Fruit fly (Drosophila melanogaster): ENCODE results near the gene atk.

Gene atk

DNA sequence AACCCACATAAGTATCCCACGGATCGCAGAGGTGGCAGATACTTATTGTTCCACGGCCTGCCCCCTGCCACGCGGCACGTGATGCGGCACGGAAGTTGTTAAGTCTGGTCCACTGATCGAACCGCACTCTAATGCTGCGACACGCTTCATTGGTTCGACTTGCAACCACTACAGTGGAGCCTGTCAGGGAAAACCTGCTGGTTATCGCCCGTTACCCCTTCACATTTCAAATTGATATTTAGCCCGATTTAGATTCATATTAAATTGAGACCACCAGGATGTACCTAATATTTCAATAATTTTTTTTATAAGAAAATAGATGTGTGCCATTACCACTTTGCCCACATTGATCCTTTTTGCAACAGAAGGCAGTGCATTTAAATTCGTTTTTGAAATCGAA lies 17.3 kb downstream of the atk start (continued):
- peak; percentile 16 for TF ChIP-seq Met (GFP tag; optimal IDR thresholded peaks at IDR 0.05)
- TF ChIP-seq CG6854 (GFP tag; optimal IDR thresholded peaks at IDR 0.05): no peak
- no peak for TF ChIP-seq fd59A (GFP tag; optimal IDR thresholded peaks at IDR 0.05)
- peak; percentile 2 for TF ChIP-seq Sox14 (GFP tag; optimal IDR thresholded peaks at IDR 0.05)
- TF ChIP-seq Lpt (GFP tag; optimal IDR thresholded peaks at IDR 0.05): no peak
- TF ChIP-seq OdsH (GFP tag; optimal IDR thresholded peaks at IDR 0.05): peak; percentile 1
- no peak for TF ChIP-seq Gug (GFP tag; IDR thresholded peaks at IDR 0.05)

DNA sequence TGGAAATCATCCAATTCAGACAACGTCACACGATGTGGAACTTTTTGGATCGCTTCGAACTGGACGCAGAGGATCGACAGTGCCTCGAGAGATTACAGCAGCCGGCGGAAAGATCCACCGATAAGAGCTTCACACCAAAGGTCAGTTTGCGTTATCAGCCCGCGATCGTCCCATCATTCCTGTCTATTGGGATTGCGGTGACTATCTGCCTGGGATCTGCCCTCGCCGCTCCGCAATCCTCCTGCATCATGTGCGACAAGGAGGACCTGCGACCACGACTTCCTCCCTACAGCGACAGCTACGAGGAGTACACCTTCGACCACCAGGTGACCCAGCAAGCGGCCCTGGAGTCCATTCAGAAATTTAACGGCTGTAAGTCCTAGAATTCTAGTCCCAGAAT lies 18.6 kb downstream of the atk start:
- TF ChIP-seq CG6163 (GFP tag; IDR thresholded peaks at IDR 0.05) (0 out of 3 replicates have a peak, but pooled peaks have one; percentile 22), spab (GFP tag; optimal IDR thresholded peaks at IDR 0.05) (no peak), svp (GFP tag) (peak; percentile 96)

DNA sequence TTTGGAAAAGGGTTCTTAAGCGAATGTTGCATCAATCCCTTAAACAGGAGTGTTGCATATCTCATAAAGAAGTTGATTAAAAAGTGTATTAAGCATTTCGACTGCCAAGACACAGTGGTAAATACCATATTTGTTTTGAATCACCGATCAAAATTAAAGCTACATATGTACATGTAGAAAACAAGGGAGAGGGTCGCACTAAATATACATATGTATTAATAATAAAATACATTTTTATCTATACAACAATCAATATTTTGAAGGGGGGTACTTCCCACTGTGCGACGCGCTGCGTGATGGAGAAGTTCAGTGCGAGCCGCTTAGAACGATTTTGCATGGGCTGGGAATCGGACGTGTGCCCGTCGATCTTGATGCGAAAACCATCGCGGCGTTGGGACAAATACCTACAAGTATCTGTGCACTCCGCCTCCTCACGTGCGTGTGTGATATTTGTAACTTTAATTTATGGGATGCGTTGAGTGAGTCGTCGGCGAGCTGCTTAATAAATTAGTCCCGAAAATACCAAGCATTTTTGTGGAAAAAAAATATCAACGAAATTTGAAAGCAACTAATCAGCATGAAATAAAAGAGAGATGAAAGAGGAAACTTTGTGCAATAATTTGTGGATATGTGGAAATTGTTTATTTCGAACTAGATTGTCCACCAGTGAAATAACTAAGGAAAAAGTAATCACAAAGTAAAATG lies 19.7 kb downstream of the atk start:
- peak; percentile 80 for TF ChIP-seq CG11294 (GFP tag; IDR thresholded peaks at IDR 0.05)
- TF ChIP-seq CG1621 (tag; optimal IDR thresholded peaks at IDR 0.05): peak; percentile 80
- TF ChIP-seq Eip78C (GFP tag): peak; percentile 96
- peak; percentile 85 for TF ChIP-seq Gug (GFP tag; IDR thresholded peaks at IDR 0.05)
- TF ChIP-seq dac (GFP tag; optimal IDR thresholded peaks at IDR 0.05): peak; percentile 80
- TF ChIP-seq dsx (GFP tag; optimal IDR thresholded peaks at IDR 0.05; ENCODE audit: poor library complexity, severe bottlenecking): peak; percentile 77
- TF ChIP-seq lz (GFP tag; optimal IDR thresholded peaks at IDR 0.05): peak; percentile 84
- peak; percentile 89 for TF ChIP-seq CG7368 (GFP tag; optimal IDR thresholded peaks at IDR 0.05)
- peak; percentile 23 for TF ChIP-seq fkh (GFP tag; optimal IDR thresholded peaks at IDR 0.05)
- TF ChIP-seq Eip93F (GFP tag; optimal IDR thresholded peaks at IDR 0.05): peak; percentile 75
- TF ChIP-seq CG6163 (GFP tag; IDR thresholded peaks at IDR 0.05): peak; percentile 95
- peak; percentile 86 for TF ChIP-seq Sox14 (GFP tag; optimal IDR thresholded peaks at IDR 0.05)
- peak; percentile 91 for TF ChIP-seq CG34406 (GFP tag; optimal IDR thresholded peaks at IDR 0.05)
- peak; percentile 87 for TF ChIP-seq Met (GFP tag; optimal IDR thresholded peaks at IDR 0.05)
- peak; percentile 76 for TF ChIP-seq CG6808 (GFP tag; optimal IDR thresholded peaks at IDR 0.05)
- TF ChIP-seq Lpt (GFP tag; optimal IDR thresholded peaks at IDR 0.05): peak; percentile 82
- peak; percentile 64 for TF ChIP-seq fd59A (GFP tag; optimal IDR thresholded peaks at IDR 0.05)
- TF ChIP-seq CG15336 (GFP tag; IDR thresholded peaks at IDR 0.05): peak; percentile 89
- TF ChIP-seq Hr39 (GFP tag; optimal IDR thresholded peaks at IDR 0.05): peak; percentile 81
- TF ChIP-seq CG6792 (GFP tag; optimal IDR thresholded peaks at IDR 0.05): peak; percentile 89
- peak; percentile 81 for TF ChIP-seq cyc (GFP tag; optimal IDR thresholded peaks at IDR 0.05)
- TF ChIP-seq Sox102F (GFP tag; optimal IDR thresholded peaks at IDR 0.05): peak; percentile 93
- TF ChIP-seq CG8319 (GFP tag; optimal IDR thresholded peaks at IDR 0.05): peak; percentile 89
- peak; percentile 92 for TF ChIP-seq net (GFP tag; optimal IDR thresholded peaks at IDR 0.05)
- peak; percentile 71 for TF ChIP-seq Ets21C (GFP tag; optimal IDR thresholded peaks at IDR 0.05)
- peak; percentile 80 for TF ChIP-seq CG11902 (GFP tag; optimal IDR thresholded peaks at IDR 0.05)
- no peak for TF ChIP-seq Hr38 (GFP tag; optimal IDR thresholded peaks at IDR 0.05)
- TF ChIP-seq Smox (GFP tag; optimal IDR thresholded peaks at IDR 0.05): peak; percentile 88
- peak; percentile 82 for TF ChIP-seq vri (GFP tag; optimal IDR thresholded peaks at IDR 0.05)
- peak; percentile 68 to 91 for TF ChIP-seq salr (GFP tag; optimal IDR thresholded peaks at IDR 0.05)
- TF ChIP-seq CG6276 (GFP tag; optimal IDR thresholded peaks at IDR 0.05): peak; percentile 86
- TF ChIP-seq Blimp-1 (GFP tag; optimal IDR thresholded peaks at IDR 0.05): peak; percentile 72
- TF ChIP-seq eg (GFP tag; IDR thresholded peaks at IDR 0.05): peak; percentile 92
- TF ChIP-seq CG32006 (GFP tag; optimal IDR thresholded peaks at IDR 0.05): peak; percentile 91
- TF ChIP-seq CG10669 (GFP tag; optimal IDR thresholded peaks at IDR 0.05): peak; percentile 85
- peak; percentile 58 to 73 for TF ChIP-seq ss (GFP tag; optimal IDR thresholded peaks at IDR 0.05)
- TF ChIP-seq fd85E (GFP tag; optimal IDR thresholded peaks at IDR 0.05): peak; percentile 71
- TF ChIP-seq Hr4 (GFP tag; optimal IDR thresholded peaks at IDR 0.05): peak; percentile 77
- peak; percentile 73 for TF ChIP-seq CG3032 (tag; optimal IDR thresholded peaks at IDR 0.05)
- peak; percentile 83 for TF ChIP-seq Sox15 (GFP tag; optimal IDR thresholded peaks at IDR 0.05)
- peak; percentile 94 for TF ChIP-seq CG3919 (GFP tag; optimal IDR thresholded peaks at IDR 0.05)
- peak; percentile 82 for TF ChIP-seq Ets96B (tag; optimal IDR thresholded peaks at IDR 0.05)
